Worm (Caenorhabditis elegans): ENCODE measurements around the gene ins-11.

Gene ins-11

ce11 chrII:5572082-5572746 lies 15.7 kb downstream of the ins-11 start:
- TF ChIP-seq lin-13 (GFP tag; optimal IDR thresholded peaks at IDR 0.05) (peak; percentile 30), nhr-28 (tag; optimal IDR thresholded peaks at IDR 0.05) (no peak), elt-2 (tag; optimal IDR thresholded peaks at IDR 0.05) (peak; percentile 57), lin-15B (tag; optimal IDR thresholded peaks at IDR 0.05) (no peak), zip-4 (GFP tag; optimal IDR thresholded peaks at IDR 0.05) (no peak), pag-3 (tag; optimal IDR thresholded peaks at IDR 0.05; ENCODE audit: borderline replicate concordance, insufficient read depth) (no peak), grh-1 (GFP tag; IDR thresholded peaks at IDR 0.05) (peak; percentile 34; the same call in 1 of the 2 replicates), nhr-85 (tag) (peak; percentile 93), C16A3.4 (tag; optimal IDR thresholded peaks at IDR 0.05) (no peak), ceh-82 (tag; optimal IDR thresholded peaks at IDR 0.05) (no peak), fkh-10 (GFP tag; optimal IDR thresholded peaks at IDR 0.05) (no peak), nhr-71 (tag; optimal IDR thresholded peaks at IDR 0.05) (peak; percentile 88), ztf-4 (tag; optimal IDR thresholded peaks at IDR 0.05) (peak; percentile 58), aly-2 (tag; optimal IDR thresholded peaks at IDR 0.05) (no peak), unc-30 (tag; optimal IDR thresholded peaks at IDR 0.05) (no peak), lir-3 (tag; optimal IDR thresholded peaks at IDR 0.05; ENCODE audit: poor library complexity) (no peak), zag-1 (tag; optimal IDR thresholded peaks at IDR 0.05) (no peak), nhr-19 (GFP tag; conservative IDR thresholded peaks at IDR 0.05) (peak; percentile 43), egl-27 (tag; optimal IDR thresholded peaks at IDR 0.05) (no peak), elt-3 (tag; optimal IDR thresholded peaks at IDR 0.05) (peak in 2 of 6 experiments; percentile 25 to 78), skn-1 (tag; optimal IDR thresholded peaks at IDR 0.05) (peak; percentile 82), fkh-8 (tag; optimal IDR thresholded peaks at IDR 0.05) (no peak), nhr-90 (tag; optimal IDR thresholded peaks at IDR 0.05; ENCODE audit: poor library complexity) (peak; percentile 63), ceh-63 (GFP tag; optimal IDR thresholded peaks at IDR 0.05) (no peak), isw-1 (GFP tag; IDR thresholded peaks at IDR 0.05) (no peak), pax-3 (tag; optimal IDR thresholded peaks at IDR 0.05) (no peak), lin-14 (GFP tag; optimal IDR thresholded peaks at IDR 0.05) (peak; percentile 70), lin-35 (GFP tag; optimal IDR thresholded peaks at IDR 0.05) (peak in 1 of 2 experiments; percentile 60), snu-23 (GFP tag; optimal IDR thresholded peaks at IDR 0.05) (peak; percentile 81), hpl-2 (GFP tag; optimal IDR thresholded peaks at IDR 0.05) (no peak), nhr-20 (tag; optimal IDR thresholded peaks at IDR 0.05) (peak; percentile 82), unc-98 (GFP tag; IDR thresholded peaks at IDR 0.05) (no peak), mdl-1 (tag; optimal IDR thresholded peaks at IDR 0.05) (no peak), swsn-7 (tag; optimal IDR thresholded peaks at IDR 0.05) (peak; percentile 10), efl-1 (optimal IDR thresholded peaks at IDR 0.05) (no peak), efl-1 (GFP tag; optimal IDR thresholded peaks at IDR 0.05 in 1 of 2) (peak in 1 of 2 experiments; percentile 85), rnt-1 (tag; optimal IDR thresholded peaks at IDR 0.05) (no peak), snpc-4 (tag; optimal IDR thresholded peaks at IDR 0.05) (no peak), tbx-2 (tag; optimal IDR thresholded peaks at IDR 0.05) (peak; percentile 53), nhr-47 (tag; optimal IDR thresholded peaks at IDR 0.05) (peak; percentile 45), lsy-2 (tag; optimal IDR thresholded peaks at IDR 0.05) (peak in 1 of 2 experiments; percentile 40), blmp-1 (tag; optimal IDR thresholded peaks at IDR 0.05) (peak; percentile 13)

- TF ChIP-seq unc-30 (tag; optimal IDR thresholded peaks at IDR 0.05): no peak
- TF ChIP-seq nhr-71 (tag; optimal IDR thresholded peaks at IDR 0.05): peak; percentile 16
- TF ChIP-seq unc-86 (tag; optimal IDR thresholded peaks at IDR 0.05): no peak
- no peak for TF ChIP-seq F16B12.6 (tag; optimal IDR thresholded peaks at IDR 0.05)
- TF ChIP-seq tlp-1 (tag; optimal IDR thresholded peaks at IDR 0.05): no peak
- no peak for TF ChIP-seq nhr-237 (tag; optimal IDR thresholded peaks at IDR 0.05)
- no peak for TF ChIP-seq snpc-4 (tag; optimal IDR thresholded peaks at IDR 0.05)
- TF ChIP-seq elt-2 (tag; optimal IDR thresholded peaks at IDR 0.05): peak; percentile 11
- TF ChIP-seq dsc-1 (tag; optimal IDR thresholded peaks at IDR 0.05): no peak
- no peak for TF ChIP-seq zag-1 (tag; optimal IDR thresholded peaks at IDR 0.05)
- TF ChIP-seq blmp-1 (tag; optimal IDR thresholded peaks at IDR 0.05): no peak
- TF ChIP-seq egl-27 (tag; optimal IDR thresholded peaks at IDR 0.05): no peak
- TF ChIP-seq vab-15 (tag; optimal IDR thresholded peaks at IDR 0.05): no peak
- TF ChIP-seq nhr-20 (tag; optimal IDR thresholded peaks at IDR 0.05): peak; percentile 3
- no peak for TF ChIP-seq nhr-85 (tag)
Measured at ce11 chrII:5574925-5575324, 18.4 kb downstream of the ins-11 start.

Data from whole organism, L1 larva.